Fruit fly (Drosophila melanogaster): ENCODE measurements around the gene chm.
A peak's percentile ranks its signal among the peaks of the same experiment; 100 is the strongest.

chm gene

DNA sequence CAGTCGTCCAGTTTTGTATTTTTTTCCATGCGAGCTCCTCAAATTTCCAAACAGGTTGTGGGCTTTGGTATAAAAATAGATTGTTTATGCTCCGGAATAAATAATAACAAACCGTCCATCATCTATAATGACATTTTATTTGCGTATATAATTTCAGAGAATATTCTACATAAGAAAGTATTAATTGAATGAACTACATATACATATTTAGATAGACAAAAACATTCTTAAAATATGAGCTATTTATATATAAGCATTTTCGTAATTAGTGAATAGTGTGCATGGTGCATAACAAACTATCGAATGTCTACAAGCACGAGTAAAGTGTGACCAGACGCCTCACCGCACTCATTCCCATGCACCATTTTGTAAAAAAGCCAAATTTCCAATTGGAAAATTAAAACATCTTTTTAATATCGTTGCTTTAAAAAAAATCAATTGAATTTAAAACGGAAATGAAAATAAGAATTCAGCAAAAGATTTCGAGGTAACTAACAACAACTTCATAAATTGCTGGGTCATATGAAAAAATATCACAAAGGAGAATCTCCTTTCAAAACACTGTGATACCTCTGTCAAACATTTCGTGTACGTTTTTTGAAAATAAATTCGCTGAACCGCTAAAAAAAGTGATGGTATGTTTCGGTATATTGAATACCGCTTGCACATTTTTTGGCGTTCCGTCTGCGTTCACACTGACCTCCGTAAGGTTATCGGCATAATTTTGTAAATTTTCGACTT lies 14.3 kb downstream of the chm start, which contains the start of gene muc (continued):
- no peak for TF ChIP-seq CG4282 (GFP tag; optimal IDR thresholded peaks at IDR 0.05)
- no peak for TF ChIP-seq da (GFP tag; optimal IDR thresholded peaks at IDR 0.05)
- TF ChIP-seq Sox102F (GFP tag; optimal IDR thresholded peaks at IDR 0.05) = peak; percentile 33
- peak; percentile 29; the same call in 1 of the 2 replicates for TF ChIP-seq CG10366 (GFP tag; IDR thresholded peaks at IDR 0.05)
- peak; percentile 27; the same call in 1 of the 2 replicates for TF ChIP-seq Ptx1 (GFP tag; IDR thresholded peaks at IDR 0.05)
- 0 out of 2 replicates have a peak, but pooled peaks have one; percentile 13 for TF ChIP-seq CG32772 (GFP tag; IDR thresholded peaks at IDR 0.05)
- TF ChIP-seq Gsc (GFP tag; IDR thresholded peaks at IDR 0.05) = no peak
- TF ChIP-seq Opbp (GFP tag; IDR thresholded peaks at IDR 0.05; ENCODE audit: partially characterized antibody) = peak; percentile 58; the same call in 1 of the 3 replicates
- TF ChIP-seq CG18764 (GFP tag; optimal IDR thresholded peaks at IDR 0.05) = peak; percentile 7
- TF ChIP-seq seq (GFP tag; IDR thresholded peaks at IDR 0.05) = no peak
- TF ChIP-seq CG30403 (GFP tag; optimal IDR thresholded peaks at IDR 0.05) = peak; percentile 70
- TF ChIP-seq dmrt99B (tag; optimal IDR thresholded peaks at IDR 0.05) = peak; percentile 31
- peak; percentile 48 for TF ChIP-seq CG12942 (GFP tag; optimal IDR thresholded peaks at IDR 0.05)
- no peak for TF ChIP-seq CG12744 (GFP tag; optimal IDR thresholded peaks at IDR 0.05)
- TF ChIP-seq CG42726 (GFP tag; IDR thresholded peaks at IDR 0.05; ENCODE audit: partially characterized antibody) = peak; percentile 60
- peak; percentile 54 for TF ChIP-seq Dek (tag; optimal IDR thresholded peaks at IDR 0.05)
- TF ChIP-seq CG17186 (GFP tag; optimal IDR thresholded peaks at IDR 0.05) = peak; percentile 54
- TF ChIP-seq tio (GFP tag; optimal IDR thresholded peaks at IDR 0.05) = peak; percentile 42
- TF ChIP-seq CG10543 (GFP tag; optimal IDR thresholded peaks at IDR 0.05) = peak; percentile 8
- TF ChIP-seq CG10321 (GFP tag; IDR thresholded peaks at IDR 0.05) = no peak
- TF ChIP-seq Lpt (GFP tag; optimal IDR thresholded peaks at IDR 0.05) = no peak
- no peak for TF ChIP-seq CG10462 (GFP tag; optimal IDR thresholded peaks at IDR 0.05)
- TF ChIP-seq Spps (tag; optimal IDR thresholded peaks at IDR 0.05) = no peak

DNA sequence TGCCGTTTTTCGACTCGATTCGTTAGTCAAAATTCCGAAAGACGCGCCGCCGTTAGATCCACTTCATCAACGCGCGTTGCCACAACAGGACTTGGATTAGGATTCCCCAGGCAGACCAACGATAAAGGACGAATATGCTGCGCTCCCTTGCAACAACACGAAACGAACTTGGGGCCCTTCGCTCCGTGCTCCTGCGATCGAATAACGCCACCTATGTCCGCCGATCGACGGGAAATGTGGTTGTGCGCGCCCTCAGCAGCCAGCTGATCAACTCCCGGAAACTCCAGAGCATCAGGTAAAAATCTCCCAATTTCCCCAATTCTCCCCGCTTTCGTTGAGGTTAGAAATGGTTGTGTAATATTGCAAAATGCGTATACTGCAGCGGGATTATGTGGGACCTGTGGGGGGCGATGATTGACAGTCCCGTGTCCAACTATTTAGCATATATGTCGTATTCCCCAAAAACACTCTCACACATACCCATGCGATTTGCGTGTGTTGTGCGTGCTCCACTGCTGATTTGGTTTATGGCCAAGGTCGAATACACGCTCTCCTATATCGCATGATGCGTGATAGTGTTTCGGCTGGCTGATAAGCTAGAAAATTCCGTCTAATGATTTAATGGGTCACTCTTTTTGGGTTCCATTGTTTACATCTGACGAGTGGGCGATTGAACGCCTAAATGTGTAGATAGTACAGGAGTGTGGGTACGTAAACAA lies 15.0 kb downstream of the chm start:
- TF ChIP-seq NC2β (GFP tag; optimal IDR thresholded peaks at IDR 0.05) = no peak
- TF ChIP-seq dan (GFP tag; IDR thresholded peaks at IDR 0.05) = no peak
- no peak for TF ChIP-seq amos (GFP tag; IDR thresholded peaks at IDR 0.05; ENCODE audit: partially characterized antibody)
- peak; percentile 48; the same call in 2 of the 3 replicates for TF ChIP-seq ci (GFP tag; IDR thresholded peaks at IDR 0.05)
- TF ChIP-seq gro (GFP tag; optimal IDR thresholded peaks at IDR 0.05) = peak; percentile 8
- TF ChIP-seq grn (GFP tag; optimal IDR thresholded peaks at IDR 0.05) = peak; percentile 45
- TF ChIP-seq oc (tag; optimal IDR thresholded peaks at IDR 0.05) = no peak
- TF ChIP-seq sens (GFP tag) = no peak
- TF ChIP-seq CG8290 (GFP tag; optimal IDR thresholded peaks at IDR 0.05) = no peak
- TF ChIP-seq CG8290 (tag; optimal IDR thresholded peaks at IDR 0.05) = peak in 1 of 2 experiments; percentile 38
- no peak for TF ChIP-seq CG8281 (tag; optimal IDR thresholded peaks at IDR 0.05)
- TF ChIP-seq crol (GFP tag; IDR thresholded peaks at IDR 0.05) = no peak
- TF ChIP-seq CG6689 (GFP tag; IDR thresholded peaks at IDR 0.05) = no peak
- TF ChIP-seq CG16863 (GFP tag; optimal IDR thresholded peaks at IDR 0.05) = no peak
- no peak for TF ChIP-seq HmgD (GFP tag; optimal IDR thresholded peaks at IDR 0.05)
- TF ChIP-seq ato (GFP tag; IDR thresholded peaks at IDR 0.05; ENCODE audit: partially characterized antibody) = no peak
- no peak for TF ChIP-seq CG8765 (GFP tag; IDR thresholded peaks at IDR 0.05)
- TF ChIP-seq CG10979 (tag; optimal IDR thresholded peaks at IDR 0.05) = no peak
- peak; percentile 90 for TF ChIP-seq exex (tag; optimal IDR thresholded peaks at IDR 0.05)
- TF ChIP-seq CG9817 (tag; optimal IDR thresholded peaks at IDR 0.05) = no peak
- TF ChIP-seq CG18599 (GFP tag; optimal IDR thresholded peaks at IDR 0.05) = peak; percentile 26
- no peak for TF ChIP-seq CG6175 (GFP tag; IDR thresholded peaks at IDR 0.05)
- no peak for TF ChIP-seq CG32767 (GFP tag; IDR thresholded peaks at IDR 0.05)
- TF ChIP-seq CHES-1-like (GFP tag; optimal IDR thresholded peaks at IDR 0.05) = no peak
- no peak for TF ChIP-seq fd102C (GFP tag; optimal IDR thresholded peaks at IDR 0.05)
- peak; percentile 29 for TF ChIP-seq YL-1 (GFP tag; optimal IDR thresholded peaks at IDR 0.05)
- no peak for TF ChIP-seq Bteb2 (GFP tag; optimal IDR thresholded peaks at IDR 0.05)

All from whole organism, embryonic.